Worm (Caenorhabditis elegans): ENCODE data around the gene atg-18.

Gene atg-18

DNA sequence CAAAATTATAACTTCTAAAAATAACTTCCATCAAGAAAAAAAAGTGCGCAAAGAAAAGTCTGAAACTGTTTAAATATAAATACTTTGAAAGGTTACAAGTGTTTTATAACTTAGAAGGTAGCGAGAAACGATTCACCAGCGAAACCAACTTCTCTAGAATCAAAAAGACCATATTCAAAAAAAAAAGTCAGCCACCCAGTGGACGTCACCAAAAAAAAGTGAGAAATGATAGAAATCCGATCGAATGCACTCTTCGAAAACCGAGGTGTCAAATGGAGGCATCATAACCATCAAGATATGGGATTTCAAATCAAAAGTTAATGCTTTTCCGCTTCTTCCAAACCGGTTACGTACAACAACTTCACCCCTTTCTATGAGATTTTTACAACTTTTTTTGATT, 44.7 kb downstream of the atg-18 start:
- no peak for TF ChIP-seq hmg-20 (GFP tag; IDR thresholded peaks at IDR 0.05)
- TF ChIP-seq lin-35 (GFP tag; optimal IDR thresholded peaks at IDR 0.05), result no peak
- no peak for TF ChIP-seq nhr-27 (tag; optimal IDR thresholded peaks at IDR 0.05)
- no peak for TF ChIP-seq rpc-1 (optimal IDR thresholded peaks at IDR 0.05)
- TF ChIP-seq rpc-1 (tag; optimal IDR thresholded peaks at IDR 0.05), result no peak
- TF ChIP-seq Y79H2A.3 (GFP tag; conservative IDR thresholded peaks at IDR 0.05), result no peak
- TF ChIP-seq F55B11.4 (tag; optimal IDR thresholded peaks at IDR 0.05; ENCODE audit: borderline replicate concordance, insufficient read depth), result no peak
- no peak for TF ChIP-seq mxl-1 (tag; optimal IDR thresholded peaks at IDR 0.05)
- no peak for TF ChIP-seq attf-3 (GFP tag; conservative IDR thresholded peaks at IDR 0.05)
- no peak for TF ChIP-seq sea-2 (GFP tag; IDR thresholded peaks at IDR 0.05)
- no peak for TF ChIP-seq akir-1 (GFP tag; optimal IDR thresholded peaks at IDR 0.05)
- no peak for TF ChIP-seq B0336.3 (GFP tag; IDR thresholded peaks at IDR 0.05)
- TF ChIP-seq madf-10 (tag; optimal IDR thresholded peaks at IDR 0.05), result no peak
- TF ChIP-seq F57C9.4 (tag; optimal IDR thresholded peaks at IDR 0.05), result no peak
- no peak for TF ChIP-seq rcor-1 (GFP tag; IDR thresholded peaks at IDR 0.05)
- no peak for TF ChIP-seq die-1 (tag; optimal IDR thresholded peaks at IDR 0.05)
- TF ChIP-seq madf-8 (GFP tag; conservative IDR thresholded peaks at IDR 0.05), result no peak
- TF ChIP-seq madf-3 (GFP tag; IDR thresholded peaks at IDR 0.05), result no peak

- no peak for TF ChIP-seq T26A5.8 (tag; optimal IDR thresholded peaks at IDR 0.05)
These were observed 50.2 kb downstream of the atg-18 start, which contains the start of gene C10B5.1 for ce11 chrV:8580961-8581360. TSS of gene C10B5.1 (plus strand) at chrV:8581261.
